4 fruit fly cellular contexts compared by ENCODE assay signal in the genomic region with DNA sequence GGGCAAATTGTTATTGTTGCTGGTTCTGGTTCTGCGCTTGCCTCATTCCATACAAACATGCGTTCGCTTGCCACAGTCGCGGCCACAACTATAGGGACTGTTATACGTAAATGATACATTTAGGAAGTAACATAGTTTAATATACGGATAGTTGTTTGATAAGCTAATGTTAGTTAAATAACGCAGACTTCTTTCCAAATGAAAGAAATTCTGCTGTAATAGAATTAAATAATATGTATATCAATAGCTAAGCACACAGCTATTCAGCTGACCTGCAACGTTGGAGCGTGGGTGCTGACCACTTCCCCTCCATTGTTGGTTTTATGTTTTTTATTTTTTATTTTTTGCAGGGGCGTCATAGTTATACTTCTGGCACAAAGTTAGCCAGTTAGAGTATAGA.
TF ChIP-seq lines count a peak whose summit lies in the region.

No protein-coding gene starts in this region.

TF ChIP-seq in whole organism, adult, 20 proteins besides CTCF, POLR2A, EP300 and RAD21 (continued from another document):
- TF ChIP-seq CG12768 (GFP tag; optimal IDR thresholded peaks at IDR 0.05; lab: Kevin White, UChicago), result peak; percentile 44
- TF ChIP-seq CG1620 (GFP tag; optimal IDR thresholded peaks at IDR 0.05; lab: Kevin White, UChicago), result no peak
- TF ChIP-seq pad (GFP tag; optimal IDR thresholded peaks at IDR 0.05; lab: Kevin White, UChicago), result peak; percentile 51

TF ChIP-seq in whole organism, embryonic, 481 proteins besides CTCF, POLR2A, EP300 and RAD21 (continued from another document and continues in another):
- TF ChIP-seq B-H1 (GFP tag; IDR thresholded peaks at IDR 0.05; lab: Robert Waterston, UW) (peak; percentile 43; the same call in 2 of the 3 replicates), CG11247 (GFP tag; IDR thresholded peaks at IDR 0.05; lab: Robert Waterston, UW) (peak; percentile 48; the same call in 1 of the 2 replicates), CG6813 (GFP tag; optimal IDR thresholded peaks at IDR 0.05; lab: Kevin White, UChicago) (no peak), Lpt (GFP tag; optimal IDR thresholded peaks at IDR 0.05; lab: Kevin White, UChicago) (no peak), fd3F (GFP tag; optimal IDR thresholded peaks at IDR 0.05; lab: Kevin White, UChicago) (peak; percentile 35), CG31388 (GFP tag; optimal IDR thresholded peaks at IDR 0.05; lab: Kevin White, UChicago) (no peak), ab (GFP tag; optimal IDR thresholded peaks at IDR 0.05; lab: Kevin White, UChicago) (no peak), nerfin-2 (GFP tag; IDR thresholded peaks at IDR 0.05; lab: Robert Waterston, UW; ENCODE audit: partially characterized antibody) (no peak), D19B (GFP tag; optimal IDR thresholded peaks at IDR 0.05; lab: Kevin White, UChicago) (peak; percentile 34), CG5953 (GFP tag; IDR thresholded peaks at IDR 0.05; lab: Robert Waterston, UW) (peak; percentile 53; the same call in 1 of the 2 replicates), Ravus (GFP tag; IDR thresholded peaks at IDR 0.05; lab: Robert Waterston, UW) (no peak; the same call in 1 of the 2 replicates), Mrtf (GFP tag; IDR thresholded peaks at IDR 0.05; lab: Robert Waterston, UW) (no peak), CG10654 (GFP tag; optimal IDR thresholded peaks at IDR 0.05; lab: Kevin White, UChicago) (peak; percentile 7), Neu2 (GFP tag; optimal IDR thresholded peaks at IDR 0.05; lab: Kevin White, UChicago; ENCODE audit: borderline replicate concordance) (no peak), ems (GFP tag; optimal IDR thresholded peaks at IDR 0.05; lab: Kevin White, UChicago) (peak; percentile 11), dmrt99B (tag; optimal IDR thresholded peaks at IDR 0.05; lab: Kevin White, UChicago) (peak; percentile 72), CG6654 (GFP tag; optimal IDR thresholded peaks at IDR 0.05; lab: Kevin White, UChicago) (no peak), Atf3 (GFP tag; optimal IDR thresholded peaks at IDR 0.05; lab: Kevin White, UChicago) (no peak), Hr51 (GFP tag; optimal IDR thresholded peaks at IDR 0.05; lab: Kevin White, UChicago) (peak; percentile 15 to 77), toy (GFP tag; IDR thresholded peaks at IDR 0.05; lab: Robert Waterston, UW) (no peak), CG7745 (tag; optimal IDR thresholded peaks at IDR 0.05; lab: Kevin White, UChicago) (no peak), Vsx1 (GFP tag; optimal IDR thresholded peaks at IDR 0.05; lab: Kevin White, UChicago) (peak; percentile 1), CG17359 (tag; optimal IDR thresholded peaks at IDR 0.05; lab: Kevin White, UChicago) (peak; percentile 51), wor (GFP tag; IDR thresholded peaks at IDR 0.05; lab: Robert Waterston, UW) (no peak; the same call in 1 of the 2 replicates), Usf (GFP tag; optimal IDR thresholded peaks at IDR 0.05; lab: Kevin White, UChicago) (no peak), CG11504 (tag; optimal IDR thresholded peaks at IDR 0.05; lab: Kevin White, UChicago) (peak; percentile 79), ind (GFP tag; optimal IDR thresholded peaks at IDR 0.05; lab: Kevin White, UChicago) (peak; percentile 51), unpg (GFP tag; optimal IDR thresholded peaks at IDR 0.05; lab: Kevin White, UChicago) (peak; percentile 76), CG9437 (GFP tag; optimal IDR thresholded peaks at IDR 0.05; lab: Kevin White, UChicago) (peak; percentile 30), zfh1 (GFP tag; IDR thresholded peaks at IDR 0.05; lab: Robert Waterston, UW) (peak; percentile 23; the same call in 2 of the 3 replicates), Rx (GFP tag; IDR thresholded peaks at IDR 0.05; lab: Robert Waterston, UW) (peak; percentile 25; the same call in 1 of the 2 replicates), CG18599 (GFP tag; optimal IDR thresholded peaks at IDR 0.05; lab: Kevin White, UChicago) (peak; percentile 74), eve (GFP tag; optimal IDR thresholded peaks at IDR 0.05; lab: Kevin White, UChicago) (no peak), Nf-YA (GFP tag; IDR thresholded peaks at IDR 0.05; lab: Robert Waterston, UW) (no peak; the same call in 1 of the 2 replicates), grau (tag; optimal IDR thresholded peaks at IDR 0.05; lab: Kevin White, UChicago) (peak; percentile 68), CG3163 (GFP tag; optimal IDR thresholded peaks at IDR 0.05; lab: Kevin White, UChicago) (no peak), kay (GFP tag; optimal IDR thresholded peaks at IDR 0.05; lab: Kevin White, UChicago) (no peak), CG15269 (tag; optimal IDR thresholded peaks at IDR 0.05; lab: Kevin White, UChicago) (peak; percentile 71), CG13775 (GFP tag; optimal IDR thresholded peaks at IDR 0.05; lab: Kevin White, UChicago) (peak; percentile 4), CG2875 (GFP tag; optimal IDR thresholded peaks at IDR 0.05; lab: Kevin White, UChicago) (peak; percentile 31)

TF ChIP-seq in whole organism, prepupa, 60 proteins besides CTCF, POLR2A, EP300 and RAD21 (continued from another document):
- TF ChIP-seq OdsH (GFP tag; optimal IDR thresholded peaks at IDR 0.05; lab: Kevin White, UChicago) (peak; percentile 69), lz (GFP tag; optimal IDR thresholded peaks at IDR 0.05; lab: Kevin White, UChicago) (peak; percentile 31), CG32006 (GFP tag; optimal IDR thresholded peaks at IDR 0.05; lab: Kevin White, UChicago) (peak; percentile 85), Eip78C (GFP tag; lab: Kevin White, UChicago) (peak; percentile 86), Sox14 (GFP tag; optimal IDR thresholded peaks at IDR 0.05; lab: Kevin White, UChicago) (peak; percentile 71), Blimp-1 (GFP tag; optimal IDR thresholded peaks at IDR 0.05; lab: Kevin White, UChicago) (no peak), fkh (GFP tag; optimal IDR thresholded peaks at IDR 0.05; lab: Kevin White, UChicago) (no peak), eg (GFP tag; IDR thresholded peaks at IDR 0.05; lab: Robert Waterston, UW) (peak; percentile 91), esn (GFP tag; optimal IDR thresholded peaks at IDR 0.05; lab: Kevin White, UChicago) (peak; percentile 48), svp (GFP tag; lab: Kevin White, UChicago) (no peak), net (GFP tag; optimal IDR thresholded peaks at IDR 0.05; lab: Kevin White, UChicago) (peak; percentile 65), CG1621 (tag; optimal IDR thresholded peaks at IDR 0.05; lab: Kevin White, UChicago) (peak; percentile 41), Met (GFP tag; optimal IDR thresholded peaks at IDR 0.05; lab: Kevin White, UChicago) (no peak), CG6276 (GFP tag; optimal IDR thresholded peaks at IDR 0.05; lab: Kevin White, UChicago) (no peak), Ets96B (tag; optimal IDR thresholded peaks at IDR 0.05; lab: Kevin White, UChicago) (peak; percentile 45), Eip93F (GFP tag; optimal IDR thresholded peaks at IDR 0.05; lab: Kevin White, UChicago) (no peak), CG6792 (GFP tag; optimal IDR thresholded peaks at IDR 0.05; lab: Kevin White, UChicago) (peak; percentile 44), pdm3 (GFP tag; optimal IDR thresholded peaks at IDR 0.05; lab: Kevin White, UChicago) (peak; percentile 66), dsx (GFP tag; optimal IDR thresholded peaks at IDR 0.05; lab: Kevin White, UChicago; ENCODE audit: poor library complexity, severe bottlenecking) (peak; percentile 57), CG8319 (GFP tag; optimal IDR thresholded peaks at IDR 0.05; lab: Kevin White, UChicago) (no peak), CG6808 (GFP tag; optimal IDR thresholded peaks at IDR 0.05; lab: Kevin White, UChicago) (peak; percentile 22), CG9139 (GFP tag; optimal IDR thresholded peaks at IDR 0.05; lab: Kevin White, UChicago) (no peak), salr (GFP tag; optimal IDR thresholded peaks at IDR 0.05; lab: Kevin White, UChicago) (peak in 1 of 2 experiments; percentile 19), CG10631 (GFP tag; optimal IDR thresholded peaks at IDR 0.05; lab: Kevin White, UChicago) (peak; percentile 51), vri (GFP tag; optimal IDR thresholded peaks at IDR 0.05; lab: Kevin White, UChicago) (peak; percentile 22), cyc (GFP tag; optimal IDR thresholded peaks at IDR 0.05; lab: Kevin White, UChicago) (peak; percentile 23), Gug (GFP tag; IDR thresholded peaks at IDR 0.05; lab: Robert Waterston, UW) (peak; percentile 65), CG11902 (GFP tag; optimal IDR thresholded peaks at IDR 0.05; lab: Kevin White, UChicago) (no peak), achi (GFP tag; optimal IDR thresholded peaks at IDR 0.05; lab: Kevin White, UChicago) (peak; percentile 62), CG7368 (GFP tag; optimal IDR thresholded peaks at IDR 0.05; lab: Kevin White, UChicago) (peak; percentile 34), CG31627 (GFP tag; optimal IDR thresholded peaks at IDR 0.05; lab: Kevin White, UChicago) (peak; percentile 39), spab (GFP tag; optimal IDR thresholded peaks at IDR 0.05; lab: Kevin White, UChicago) (no peak), Hr38 (GFP tag; optimal IDR thresholded peaks at IDR 0.05; lab: Kevin White, UChicago) (no peak), CG10669 (GFP tag; optimal IDR thresholded peaks at IDR 0.05; lab: Kevin White, UChicago) (no peak), dac (GFP tag; optimal IDR thresholded peaks at IDR 0.05; lab: Kevin White, UChicago) (peak; percentile 11), fd85E (GFP tag; optimal IDR thresholded peaks at IDR 0.05; lab: Kevin White, UChicago) (no peak), CG15336 (GFP tag; IDR thresholded peaks at IDR 0.05; lab: Robert Waterston, UW) (peak; percentile 91), Sox102F (GFP tag; optimal IDR thresholded peaks at IDR 0.05; lab: Kevin White, UChicago) (no peak), CG3919 (GFP tag; optimal IDR thresholded peaks at IDR 0.05; lab: Kevin White, UChicago) (peak; percentile 44), CG16779 (tag; optimal IDR thresholded peaks at IDR 0.05; lab: Kevin White, UChicago) (no peak), CG8119 (GFP tag; IDR thresholded peaks at IDR 0.05; lab: Robert Waterston, UW) (peak; percentile 84; the same call in 2 of the 3 replicates), CG11762 (GFP tag; optimal IDR thresholded peaks at IDR 0.05; lab: Kevin White, UChicago; ENCODE audit: insufficient read depth) (peak; percentile 28)
TF ChIP-seq in whole organism, prepupa: peak in this region for 42.

TF ChIP-seq in whole organism, pupa, 21 proteins besides CTCF, POLR2A, EP300 and RAD21 (continued from another document):
- TF ChIP-seq CG10348 (GFP tag; IDR thresholded peaks at IDR 0.05; lab: Robert Waterston, UW), result no peak
